Fruit fly (Drosophila melanogaster) whole organism, prepupa: ENCODE data around the gene CG5704.

Experiments used
- Blimp-1 ChIP-seq: fragments of 200-800 bp; sonication (Bioruptor generic); optimal IDR thresholded peaks from 3 replicates; lab custom pipeline; 2017; ENCODE audit warnings: missing biosample characterization, missing genetic modification characterization, mild to moderate bottlenecking, moderate library complexity, missing genetic modification reagents
- CG10631 ChIP-seq: fragments of 200-800 bp; sonication (Bioruptor generic); optimal IDR thresholded peaks from 2 replicates; lab custom pipeline; 2016; ENCODE audit warnings: missing biosample characterization, missing genetic modification characterization
- CG10669 ChIP-seq: fragments of 200-800 bp; sonication (Bioruptor generic); optimal IDR thresholded peaks from 3 replicates; lab custom pipeline; 2018; ENCODE audit warnings: missing biosample characterization, mild to moderate bottlenecking, missing genetic modification characterization, moderate library complexity
- CG11294 ChIP-seq: fragments of 200-800 bp; sonication (Bioruptor generic); IDR thresholded peaks from 2 replicates; pipeline ENCODE4 v1.3.6; 2022; ENCODE audit warnings: missing biosample characterization, missing genetic modification characterization
- CG11762 ChIP-seq: fragments of 200-800 bp; sonication (Bioruptor generic); optimal IDR thresholded peaks from 3 replicates; lab custom pipeline; 2016; ENCODE audit warnings: missing biosample characterization, missing genetic modification characterization; ENCODE audit not compliant: insufficient read depth
- CG11902 ChIP-seq: fragments of 200-800 bp; sonication (Bioruptor generic); optimal IDR thresholded peaks from 3 replicates; lab custom pipeline; 2016; ENCODE audit warnings: missing biosample characterization, missing genetic modification characterization
- CG15336 ChIP-seq: fragments of 200-800 bp; sonication (Bioruptor generic); IDR thresholded peaks from 2 replicates; pipeline ENCODE4 v1.3.6; 2022; ENCODE audit warnings: missing biosample characterization, missing genetic modification characterization
- CG1621 ChIP-seq: fragments of 200-800 bp; sonication (Bioruptor generic); optimal IDR thresholded peaks from 3 replicates; lab custom pipeline; 2018; ENCODE audit warnings: missing biosample characterization, mild to moderate bottlenecking, missing genetic modification characterization
- CG32006 ChIP-seq: fragments of 200-800 bp; sonication (Bioruptor generic); optimal IDR thresholded peaks from 3 replicates; lab custom pipeline; 2017; ENCODE audit warnings: missing biosample characterization, mild to moderate bottlenecking, missing genetic modification characterization
- CG3919 ChIP-seq: fragments of 200-800 bp; sonication (Bioruptor generic); optimal IDR thresholded peaks from 3 replicates; lab custom pipeline; 2016; ENCODE audit warnings: missing biosample characterization, missing genetic modification characterization
- CG4318 ChIP-seq: fragments of 200-800 bp; sonication (Bioruptor generic); optimal IDR thresholded peaks from 3 replicates; lab custom pipeline; 2017; ENCODE audit warnings: missing biosample characterization, mild to moderate bottlenecking, missing genetic modification characterization
- CG6163 ChIP-seq: fragments of 200-800 bp; sonication (Bioruptor generic); IDR thresholded peaks from 3 replicates; pipeline ENCODE4 v1.3.6; 2022; ENCODE audit warnings: missing biosample characterization, missing genetic modification characterization
- CG6276 ChIP-seq: fragments of 200-800 bp; sonication (Bioruptor generic); optimal IDR thresholded peaks from 2 replicates; lab custom pipeline; 2017; ENCODE audit warnings: missing biosample characterization, mild to moderate bottlenecking, missing genetic modification characterization
- CG6792 ChIP-seq: fragments of 200-800 bp; sonication (Bioruptor generic); optimal IDR thresholded peaks from 3 replicates; lab custom pipeline; 2016; ENCODE audit warnings: missing biosample characterization, missing genetic modification characterization
- CG6854 ChIP-seq: fragments of 200-800 bp; sonication (Bioruptor generic); optimal IDR thresholded peaks from 2 replicates; lab custom pipeline; 2017; ENCODE audit warnings: missing biosample characterization, mild to moderate bottlenecking, missing genetic modification characterization
- CG8119 ChIP-seq: fragments of 200-800 bp; sonication (Bioruptor generic); IDR thresholded peaks from 3 replicates; pipeline ENCODE4 v1.3.6; 2022; ENCODE audit warnings: missing biosample characterization, missing genetic modification characterization
- CG9139 ChIP-seq: fragments of 200-800 bp; sonication (Bioruptor generic); optimal IDR thresholded peaks from 3 replicates; lab custom pipeline; 2017; ENCODE audit warnings: missing biosample characterization, mild to moderate bottlenecking, missing genetic modification characterization
- Eip75B ChIP-seq: fragments of 200-800 bp; sonication (Bioruptor generic); optimal IDR thresholded peaks from 3 replicates; lab custom pipeline; 2016; ENCODE audit warnings: missing biosample characterization, missing genetic modification characterization
- Eip78C ChIP-seq: fragments of 200-800 bp; sonication (Bioruptor generic); peaks from one replicate; lab custom pipeline; 2016; ENCODE audit warnings: missing biosample characterization, missing genetic modification characterization
- Ets21C ChIP-seq: fragments of 200-800 bp; sonication (Bioruptor generic); optimal IDR thresholded peaks from 3 replicates; lab custom pipeline; 2016; ENCODE audit warnings: missing biosample characterization, missing genetic modification characterization
- Ets96B ChIP-seq: fragments of 200-800 bp; optimal IDR thresholded peaks from 2 replicates; lab custom pipeline; 2019; ENCODE audit warnings: missing biosample characterization, mild to moderate bottlenecking, missing genetic modification characterization, moderate library complexity
- Gug ChIP-seq: fragments of 200-800 bp; sonication (Bioruptor generic); IDR thresholded peaks from 2 replicates; pipeline ENCODE4 v1.3.6; 2022; ENCODE audit warnings: missing biosample characterization, missing genetic modification characterization
- Hr38 ChIP-seq: sonication (Bioruptor generic); optimal IDR thresholded peaks from 2 replicates; lab custom pipeline; 2016; ENCODE audit warnings: missing biosample characterization, missing genetic modification characterization
- Hr39 ChIP-seq: fragments of 200-800 bp; sonication (Bioruptor generic); optimal IDR thresholded peaks from 2 replicates; lab custom pipeline; 2016; ENCODE audit warnings: missing biosample characterization, missing genetic modification characterization
- Hr4 ChIP-seq: fragments of 200-800 bp; sonication (Bioruptor generic); optimal IDR thresholded peaks from 3 replicates; lab custom pipeline; 2016; ENCODE audit warnings: missing biosample characterization, missing genetic modification characterization
- Met ChIP-seq: fragments of 200-800 bp; sonication (Bioruptor generic); optimal IDR thresholded peaks from 3 replicates; lab custom pipeline; 2016; ENCODE audit warnings: missing biosample characterization, missing genetic modification characterization
- OdsH ChIP-seq: fragments of 200-800 bp; sonication (Bioruptor generic); optimal IDR thresholded peaks from 3 replicates; lab custom pipeline; 2016; ENCODE audit warnings: missing biosample characterization, missing genetic modification characterization
- Smox ChIP-seq: fragments of 200-800 bp; sonication (Bioruptor generic); optimal IDR thresholded peaks from 3 replicates; lab custom pipeline; 2016; ENCODE audit warnings: missing biosample characterization, missing genetic modification characterization
- Sox102F ChIP-seq: fragments of 200-800 bp; sonication (Bioruptor generic); optimal IDR thresholded peaks from 2 replicates; lab custom pipeline; 2016; ENCODE audit warnings: missing biosample characterization, mild to moderate bottlenecking, missing genetic modification characterization
- achi ChIP-seq: fragments of 200-800 bp; sonication (Bioruptor generic); optimal IDR thresholded peaks from 3 replicates; lab custom pipeline; 2016; ENCODE audit warnings: missing biosample characterization, missing genetic modification characterization
- acj6 ChIP-seq: fragments of 200-800 bp; sonication (Bioruptor generic); optimal IDR thresholded peaks from 3 replicates; lab custom pipeline; 2016; ENCODE audit warnings: missing biosample characterization, missing genetic modification characterization
- dac ChIP-seq: fragments of 200-800 bp; sonication (Bioruptor generic); optimal IDR thresholded peaks from 2 replicates; lab custom pipeline; 2017; ENCODE audit warnings: missing biosample characterization, mild to moderate bottlenecking, missing genetic modification characterization
- eg ChIP-seq: fragments of 200-800 bp; sonication (Bioruptor generic); IDR thresholded peaks from 3 replicates; pipeline ENCODE4 v1.3.6; 2022; ENCODE audit warnings: missing biosample characterization, missing genetic modification characterization
- esn ChIP-seq: fragments of 200-800 bp; sonication (Bioruptor generic); optimal IDR thresholded peaks from 2 replicates; lab custom pipeline; 2016; ENCODE audit warnings: missing biosample characterization, mild to moderate bottlenecking, missing genetic modification characterization, moderate library complexity
- fd85E ChIP-seq: fragments of 200-800 bp; sonication (Bioruptor generic); optimal IDR thresholded peaks from 3 replicates; lab custom pipeline; 2016; ENCODE audit warnings: missing biosample characterization, missing genetic modification characterization
- lz ChIP-seq: fragments of 200-800 bp; sonication (Bioruptor generic); optimal IDR thresholded peaks from 3 replicates; lab custom pipeline; 2016; ENCODE audit warnings: missing biosample characterization, missing genetic modification characterization
- net ChIP-seq: fragments of 200-800 bp; sonication (Bioruptor generic); optimal IDR thresholded peaks from 3 replicates; lab custom pipeline; 2016; ENCODE audit warnings: missing biosample characterization, missing genetic modification characterization
- pdm3 ChIP-seq: fragments of 200-800 bp; sonication (Bioruptor generic); optimal IDR thresholded peaks from 3 replicates; lab custom pipeline; 2016; ENCODE audit warnings: missing biosample characterization, missing genetic modification characterization
- spab ChIP-seq: fragments of 200-800 bp; sonication (Bioruptor generic); optimal IDR thresholded peaks from 2 replicates; lab custom pipeline; 2017; ENCODE audit warnings: missing biosample characterization, mild to moderate bottlenecking, missing genetic modification characterization, missing genetic modification reagents
- ss ChIP-seq, 2 experiments: fragments of 200-800 bp; sonication (Bioruptor generic); optimal IDR thresholded peaks; 2 replicates in 1 of 2; 3 replicates in 1 of 2; lab custom pipeline; 2017 to 2018; ENCODE audit warnings: mild to moderate bottlenecking in 2 of 2, missing biosample characterization in 2 of 2, missing genetic modification characterization in 2 of 2, moderate library complexity in 1 of 2
- svp ChIP-seq: fragments of 200-800 bp; sonication (Bioruptor generic); peaks from one replicate; lab custom pipeline; 2016; ENCODE audit warnings: missing biosample characterization, missing genetic modification characterization
- topi ChIP-seq: fragments of 200-800 bp; sonication (Bioruptor generic); optimal IDR thresholded peaks from 3 replicates; lab custom pipeline; 2016; ENCODE audit warnings: missing biosample characterization, missing genetic modification characterization
- vri ChIP-seq: fragments of 200-800 bp; sonication (Bioruptor generic); optimal IDR thresholded peaks from 3 replicates; lab custom pipeline; 2016; ENCODE audit warnings: missing biosample characterization, mild to moderate bottlenecking, missing genetic modification characterization

Gene CG5704

DNA sequence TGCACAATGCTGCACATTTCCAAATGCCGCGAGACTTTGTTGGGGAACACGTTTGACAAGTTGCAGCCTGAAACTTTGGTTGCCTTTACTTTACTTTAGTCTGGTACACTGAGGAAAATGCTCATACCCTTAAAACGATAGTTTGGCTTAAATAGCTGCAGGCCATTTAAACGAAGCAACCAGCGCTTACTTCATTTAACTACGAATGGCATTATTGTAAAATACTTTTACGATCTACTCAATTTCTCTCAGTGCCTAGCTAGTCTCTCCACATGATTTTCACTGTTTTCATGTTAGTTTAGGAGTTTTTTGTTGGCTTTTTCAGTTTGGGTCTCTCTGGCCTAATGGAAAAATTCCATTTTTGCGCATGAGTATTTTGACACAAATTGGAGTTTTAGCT, 8.8 kb downstream of the CG5704 start (continued):
- peak; percentile 84 for TF ChIP-seq OdsH (GFP tag; lab: Kevin White, UChicago)
- TF ChIP-seq Hr4 (GFP tag; lab: Kevin White, UChicago) = peak; percentile 91
- peak; percentile 88 for TF ChIP-seq svp (GFP tag; lab: Kevin White, UChicago)
- peak; percentile 89 for TF ChIP-seq CG32006
- TF ChIP-seq achi = peak; percentile 82
- TF ChIP-seq CG11762 = peak; percentile 83
- peak; percentile 91 for TF ChIP-seq Gug (GFP tag; lab: Robert Waterston, UW)
- TF ChIP-seq spab (GFP tag; lab: Kevin White, UChicago) = peak; percentile 69

DNA sequence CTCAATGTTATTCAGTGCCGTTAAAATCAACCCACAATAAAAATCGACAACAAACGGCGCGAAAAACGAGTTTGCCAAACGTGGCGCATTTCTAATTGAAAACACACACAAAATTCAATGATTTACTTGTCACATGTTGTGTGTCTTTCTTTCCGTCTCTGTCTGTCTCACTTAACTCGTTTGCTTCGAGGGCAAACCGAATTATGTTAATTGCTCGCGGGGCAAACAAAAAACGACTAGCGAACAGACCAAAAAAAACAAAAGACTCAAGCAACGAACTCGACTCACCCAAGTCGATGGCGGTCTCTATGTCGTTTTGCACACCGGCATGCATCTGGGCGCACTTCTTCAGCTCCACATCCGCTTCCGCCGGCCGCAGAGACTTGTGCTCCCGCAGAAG, 11.0 kb downstream of the CG5704 start:
- TF ChIP-seq eg (GFP tag; lab: Robert Waterston, UW) (no peak), Eip78C (peak; percentile 32)
- TF ChIP-seq, all 60 proteins: peak for 1

DNA sequence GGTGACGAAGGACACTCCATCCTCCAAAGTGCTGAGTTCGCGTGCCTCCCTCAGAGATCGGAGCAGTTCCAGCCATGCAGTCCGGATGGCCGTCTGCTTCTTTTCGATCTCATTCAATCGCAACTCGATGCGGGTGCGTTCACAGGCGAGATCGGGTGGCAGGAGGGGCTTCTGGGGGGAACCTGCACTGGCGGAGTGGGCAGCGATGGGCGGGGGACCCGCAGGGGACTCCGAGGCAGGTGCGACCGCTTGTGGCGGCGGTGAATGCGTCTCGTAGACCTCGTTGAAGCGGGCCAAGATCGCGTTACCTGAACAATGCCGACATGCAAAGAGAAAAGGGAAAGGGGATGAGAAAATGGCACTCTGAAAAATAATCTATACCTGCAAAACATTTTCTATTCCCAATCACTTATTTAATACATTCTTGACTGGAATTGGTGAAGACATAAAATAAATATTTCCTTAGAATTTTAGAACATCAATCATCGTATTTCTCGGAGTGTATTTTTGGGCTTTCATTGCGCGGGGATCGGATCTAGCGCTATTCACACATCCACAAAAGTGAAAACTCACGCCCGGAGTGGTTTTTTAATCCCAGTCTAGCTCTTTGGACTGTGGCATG, 12.0 kb downstream of the CG5704 start:
- TF ChIP-seq CG11902 (GFP tag; lab: Kevin White, UChicago) (no peak), ss (GFP tag; optimal IDR thresholded peaks at IDR 0.05; lab: Kevin White, UChicago) (no peak), CG15336 (GFP tag; lab: Robert Waterston, UW) (peak; percentile 50; the same call in 1 of the 2 replicates), topi (peak; percentile 13), Hr4 (GFP tag; lab: Kevin White, UChicago) (peak; percentile 56), CG6854 (no peak), CG1621 (tag; lab: Kevin White, UChicago) (no peak), lz (GFP tag; lab: Kevin White, UChicago) (peak; percentile 18), pdm3 (GFP tag; lab: Kevin White, UChicago) (peak; percentile 34), CG8119 (GFP tag; lab: Robert Waterston, UW) (peak; percentile 67), CG6792 (peak; percentile 3), CG32006 (peak; percentile 69), Met (GFP tag; lab: Kevin White, UChicago) (peak; percentile 8), CG9139 (GFP tag; lab: Kevin White, UChicago) (no peak), CG6163 (GFP tag; lab: Robert Waterston, UW) (peak; percentile 61; the same call in 1 of the 3 replicates), esn (peak; percentile 6), CG4318 (GFP tag; lab: Kevin White, UChicago) (no peak), Gug (GFP tag; lab: Robert Waterston, UW) (0 out of 2 replicates have a peak, but pooled peaks have one; percentile 22), net (peak; percentile 3), Hr39 (peak; percentile 21), vri (GFP tag; lab: Kevin White, UChicago) (no peak), CG10631 (GFP tag; lab: Kevin White, UChicago) (peak; percentile 20), Smox (GFP tag; lab: Kevin White, UChicago) (no peak), Eip78C (peak; percentile 70), fd85E (no peak), CG3919 (peak; percentile 22), Eip75B (GFP tag; lab: Kevin White, UChicago) (no peak), eg (GFP tag; lab: Robert Waterston, UW) (peak; percentile 69), dac (GFP tag; lab: Kevin White, UChicago) (peak; percentile 32), OdsH (GFP tag; lab: Kevin White, UChicago) (peak; percentile 1), Sox102F (GFP tag; lab: Kevin White, UChicago) (no peak), Ets21C (GFP tag; lab: Kevin White, UChicago) (no peak), svp (GFP tag; lab: Kevin White, UChicago) (peak; percentile 55)

DNA sequence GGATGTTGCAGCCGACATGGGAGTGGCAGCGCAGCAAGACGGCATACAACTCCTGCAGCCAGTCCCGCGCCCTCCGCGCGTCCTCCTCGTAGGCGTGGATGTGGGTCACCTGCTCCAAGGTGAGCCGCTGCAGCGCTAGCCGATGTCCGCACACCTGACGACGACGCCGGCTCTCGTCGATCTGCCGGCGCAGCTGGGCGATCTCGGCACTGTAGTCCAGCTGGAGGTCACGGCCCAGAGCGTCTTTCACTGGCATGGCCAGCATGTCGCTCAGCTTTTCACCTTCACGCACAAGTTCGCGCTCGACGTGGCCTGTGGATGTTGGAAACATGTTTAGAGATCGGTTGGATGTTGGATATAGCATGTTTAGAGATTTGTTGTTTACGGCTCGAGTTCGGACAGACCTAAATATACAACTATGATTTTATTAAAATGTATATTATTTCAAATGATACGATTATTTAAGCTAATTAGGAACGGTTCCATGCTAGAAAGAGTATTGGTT, 13.3 kb downstream of the CG5704 start:
- TF ChIP-seq Hr39 (no peak), eg (GFP tag; lab: Robert Waterston, UW) (0 out of 3 replicates have a peak, but pooled peaks have one; percentile 54), CG32006 (no peak), dac (GFP tag; lab: Kevin White, UChicago) (no peak), CG11294 (GFP tag; lab: Robert Waterston, UW) (no peak), CG11762 (no peak), acj6 (no peak), Blimp-1 (GFP tag; lab: Kevin White, UChicago) (no peak), Eip75B (GFP tag; lab: Kevin White, UChicago) (peak; percentile 34), Met (GFP tag; lab: Kevin White, UChicago) (no peak), CG10669 (GFP tag; lab: Kevin White, UChicago) (no peak), Ets96B (tag; lab: Kevin White, UChicago) (no peak), CG3919 (no peak), Hr38 (no peak), Hr4 (GFP tag; lab: Kevin White, UChicago) (no peak), vri (GFP tag; lab: Kevin White, UChicago) (no peak), CG6276 (GFP tag; lab: Kevin White, UChicago) (no peak)
